Fruit fly (Drosophila melanogaster): ENCODE results near the gene CG4666.

CG4666 gene

dm6 chrX:6092235-6092634, 14.6 kb upstream of the CG4666 start (continued):
- TF ChIP-seq Oli (tag; optimal IDR thresholded peaks at IDR 0.05) (peak; percentile 31), Med (GFP tag) (peak; percentile 78), CG12236 (GFP tag; optimal IDR thresholded peaks at IDR 0.05) (no peak), Hr51 (GFP tag; optimal IDR thresholded peaks at IDR 0.05) (peak in 1 of 2 experiments; percentile 47), H2.0 (GFP tag; IDR thresholded peaks at IDR 0.05) (no peak), gro (GFP tag; optimal IDR thresholded peaks at IDR 0.05) (no peak), dimm (GFP tag; IDR thresholded peaks at IDR 0.05) (no peak), unpg (GFP tag; optimal IDR thresholded peaks at IDR 0.05) (peak; percentile 23), CG8359 (GFP tag; optimal IDR thresholded peaks at IDR 0.05; ENCODE audit: borderline replicate concordance) (no peak), D19A (tag; optimal IDR thresholded peaks at IDR 0.05) (no peak), gcm (GFP tag; optimal IDR thresholded peaks at IDR 0.05) (no peak), ems (GFP tag; optimal IDR thresholded peaks at IDR 0.05) (no peak), PHDP (tag; optimal IDR thresholded peaks at IDR 0.05) (peak; percentile 42), CG1603 (tag; optimal IDR thresholded peaks at IDR 0.05) (peak; percentile 16), tll (GFP tag; optimal IDR thresholded peaks at IDR 0.05) (no peak), Bteb2 (GFP tag; optimal IDR thresholded peaks at IDR 0.05) (no peak), MTF-1 (GFP tag; optimal IDR thresholded peaks at IDR 0.05; ENCODE audit: borderline replicate concordance) (no peak), onecut (GFP tag; IDR thresholded peaks at IDR 0.05) (0 out of 2 replicates have a peak, but pooled peaks have one; percentile 12), ab (GFP tag; optimal IDR thresholded peaks at IDR 0.05) (no peak), maf-S (GFP tag; optimal IDR thresholded peaks at IDR 0.05) (no peak), CG3995 (GFP tag; optimal IDR thresholded peaks at IDR 0.05) (no peak), BtbVII (GFP tag; optimal IDR thresholded peaks at IDR 0.05) (no peak), CG32772 (GFP tag; IDR thresholded peaks at IDR 0.05) (no peak), zfh1 (GFP tag; IDR thresholded peaks at IDR 0.05) (no peak), nerfin-2 (GFP tag; IDR thresholded peaks at IDR 0.05; ENCODE audit: partially characterized antibody) (no peak), prd (optimal IDR thresholded peaks at IDR 0.05) (no peak), prd (GFP tag; IDR thresholded peaks at IDR 0.05) (no peak), CG15011 (GFP tag; optimal IDR thresholded peaks at IDR 0.05) (no peak), CG14050 (GFP tag; IDR thresholded peaks at IDR 0.05) (no peak), fd102C (GFP tag; optimal IDR thresholded peaks at IDR 0.05) (no peak), CG3838 (GFP tag; optimal IDR thresholded peaks at IDR 0.05) (no peak), CG7839 (tag; optimal IDR thresholded peaks at IDR 0.05) (peak; percentile 55), CG4820 (GFP tag; optimal IDR thresholded peaks at IDR 0.05) (no peak), CG12744 (GFP tag; optimal IDR thresholded peaks at IDR 0.05) (no peak), amos (GFP tag; IDR thresholded peaks at IDR 0.05; ENCODE audit: partially characterized antibody) (no peak), CG2129 (GFP tag; IDR thresholded peaks at IDR 0.05; ENCODE audit: partially characterized antibody) (no peak), CG9727 (GFP tag; optimal IDR thresholded peaks at IDR 0.05) (peak; percentile 50), hth (optimal IDR thresholded peaks at IDR 0.05) (no peak), jing (GFP tag; optimal IDR thresholded peaks at IDR 0.05) (no peak), CG3281 (GFP tag; optimal IDR thresholded peaks at IDR 0.05) (peak; percentile 18), dati (GFP tag; IDR thresholded peaks at IDR 0.05) (no peak), CG14710 (tag; optimal IDR thresholded peaks at IDR 0.05) (no peak), CG9437 (GFP tag; optimal IDR thresholded peaks at IDR 0.05) (peak; percentile 23), lola (GFP tag; optimal IDR thresholded peaks at IDR 0.05) (no peak), lmd (GFP tag; IDR thresholded peaks at IDR 0.05) (peak; percentile 42; the same call in 1 of the 2 replicates), CG8924 (tag; optimal IDR thresholded peaks at IDR 0.05) (no peak), Deaf1 (tag; optimal IDR thresholded peaks at IDR 0.05) (no peak), tup (GFP tag; optimal IDR thresholded peaks at IDR 0.05) (no peak), NC2β (GFP tag; optimal IDR thresholded peaks at IDR 0.05) (no peak), CG6654 (GFP tag; optimal IDR thresholded peaks at IDR 0.05) (no peak), bcd (GFP tag; optimal IDR thresholded peaks at IDR 0.05) (peak; percentile 31)
